Fruit fly (Drosophila melanogaster): Measurements from ENCODE around the gene ppk5.

- TF ChIP-seq CG8478 (optimal IDR thresholded peaks at IDR 0.05) = no peak
- TF ChIP-seq pan (optimal IDR thresholded peaks at IDR 0.05) = no peak
- TF ChIP-seq EcR (GFP tag; optimal IDR thresholded peaks at IDR 0.05) = no peak
Measured at dm6 chr3L:21581984-21582383, 47.5 kb downstream of the ppk5 start.

Data from whole organism.